Fruit fly (Drosophila melanogaster) whole organism, embryonic: ENCODE measurements around the gene Pp1-13C.

Experiments used
- CG10321 ChIP-seq: fragments of 200-800 bp; sonication (Bioruptor generic); IDR thresholded peaks from 2 replicates; pipeline ENCODE4 v1.3.6; 2022; ENCODE audit warnings: missing biosample characterization, missing genetic modification characterization
- Dp ChIP-seq: fragments of 200-800 bp; sonication (Bioruptor generic); optimal IDR thresholded peaks from 2 replicates; lab custom pipeline; 2018; ENCODE audit warnings: missing biosample characterization, mild to moderate bottlenecking, missing genetic modification characterization, moderate library complexity
- GATAe ChIP-seq: fragments of 200-800 bp; sonication (Bioruptor generic); conservative IDR thresholded peaks from 2 replicates; pipeline ENCODE4 v1.3.6; 2022; ENCODE audit warnings: missing biosample characterization, missing genetic modification characterization
- Xrp1 ChIP-seq: fragments of 200-800 bp; sonication (Bioruptor generic); IDR thresholded peaks from 2 replicates; pipeline ENCODE4 v1.3.6; 2022; ENCODE audit warnings: missing biosample characterization, missing genetic modification characterization

DNA sequence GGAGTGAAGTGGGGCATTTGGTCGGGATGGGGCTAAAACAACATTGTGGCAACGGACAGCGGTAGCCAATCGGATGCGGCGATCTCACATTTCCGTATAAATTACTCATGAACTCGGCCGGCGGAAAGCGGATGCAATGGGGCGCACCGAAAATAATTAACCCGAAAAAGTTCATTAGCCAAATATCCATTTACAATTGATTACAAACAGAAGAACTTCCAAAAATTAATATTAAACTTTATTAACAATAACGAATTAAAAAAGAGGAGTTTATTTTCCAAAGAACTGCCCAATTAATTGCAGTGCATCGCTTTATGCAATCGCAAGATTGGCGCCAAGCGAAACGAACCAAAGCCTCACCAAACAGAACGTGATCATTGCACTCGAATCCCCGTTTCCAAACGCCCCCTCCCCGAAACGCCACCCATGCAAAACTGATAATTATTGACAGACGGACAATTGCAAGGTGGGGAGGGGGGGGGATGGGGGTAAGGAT is 47.0 kb downstream of the Pp1-13C start:
- TF ChIP-seq CG10321 = no peak
- TF ChIP-seq GATAe = no peak
- TF ChIP-seq Dp (GFP tag; lab: Kevin White, UChicago) = no peak
- TF ChIP-seq Xrp1 (GFP tag; lab: Robert Waterston, UW) = no peak
